Fruit fly (Drosophila melanogaster) whole organism, pupa: ENCODE measurements around the gene asf1.
A peak's percentile ranks its signal among the peaks of the same experiment; 100 is the strongest.

ENCODE experiments used
- CG10348 ChIP-seq: fragments of 200-800 bp; sonication (Bioruptor generic); IDR thresholded peaks from 2 replicates; pipeline ENCODE4 v1.3.6; 2022; ENCODE audit warnings: missing biosample characterization, missing genetic modification characterization
- CG12605 ChIP-seq: fragments of 200-800 bp; sonication (Bioruptor generic); IDR thresholded peaks from 2 replicates; pipeline ENCODE4 v1.3.6; 2022; ENCODE audit warnings: missing biosample characterization, missing genetic modification characterization
- CG13204 ChIP-seq: fragments of 200-800 bp; sonication (Bioruptor generic); optimal IDR thresholded peaks from 2 replicates; lab custom pipeline; 2018; ENCODE audit warnings: missing biosample characterization, mild to moderate bottlenecking, missing genetic modification characterization, moderate library complexity
- CG14655 ChIP-seq: fragments of 200-800 bp; sonication (Bioruptor generic); optimal IDR thresholded peaks from 3 replicates; lab custom pipeline; 2017; ENCODE audit warnings: mild to moderate bottlenecking, missing biosample characterization, missing genetic modification reagents, missing genetic modification characterization
- CG15710 ChIP-seq: fragments of 200-800 bp; sonication (Bioruptor generic); optimal IDR thresholded peaks from 2 replicates; lab custom pipeline; 2018; ENCODE audit warnings: missing biosample characterization, mild to moderate bottlenecking, missing genetic modification characterization, moderate library complexity
- CG17806 ChIP-seq: fragments of 200-800 bp; sonication (Bioruptor generic); optimal IDR thresholded peaks from 2 replicates; lab custom pipeline; 2018; ENCODE audit warnings: missing biosample characterization, mild to moderate bottlenecking, missing genetic modification characterization, moderate library complexity
- CG32121 ChIP-seq: fragments of 200-800 bp; sonication (Bioruptor generic); IDR thresholded peaks from 2 replicates; pipeline ENCODE4 v1.3.6; 2022; ENCODE audit warnings: missing biosample characterization, missing genetic modification characterization
- CG34367 ChIP-seq: fragments of 200-800 bp; sonication (Bioruptor generic); optimal IDR thresholded peaks from 2 replicates; lab custom pipeline; 2018; ENCODE audit warnings: missing biosample characterization, mild to moderate bottlenecking, missing genetic modification characterization
- CG4496 ChIP-seq: fragments of 200-800 bp; sonication (Bioruptor generic); IDR thresholded peaks from 3 replicates; pipeline ENCODE4 v1.3.6; 2022; ENCODE audit warnings: missing biosample characterization, missing genetic modification characterization
- CG8159 ChIP-seq: fragments of 200-800 bp; sonication (Bioruptor generic); optimal IDR thresholded peaks from 3 replicates; lab custom pipeline; 2018; ENCODE audit warnings: missing biosample characterization, mild to moderate bottlenecking, missing genetic modification characterization, moderate library complexity
- CG8301 ChIP-seq: fragments of 200-800 bp; sonication (Bioruptor generic); optimal IDR thresholded peaks from 2 replicates; lab custom pipeline; 2018; ENCODE audit warnings: missing biosample characterization, mild to moderate bottlenecking, missing genetic modification characterization
- CG9948 ChIP-seq: fragments of 200-800 bp; sonication (Bioruptor generic); optimal IDR thresholded peaks from 2 replicates; lab custom pipeline; 2018; ENCODE audit warnings: missing biosample characterization, mild to moderate bottlenecking, missing genetic modification characterization, moderate library complexity
- D1 ChIP-seq: fragments of 200-800 bp; sonication (Bioruptor generic); optimal IDR thresholded peaks from 2 replicates; lab custom pipeline; 2018; ENCODE audit warnings: missing biosample characterization, mild to moderate bottlenecking, missing genetic modification characterization, moderate library complexity
- EcR ChIP-seq: fragments of 200-800 bp; sonication (Bioruptor generic); optimal IDR thresholded peaks from 3 replicates; lab custom pipeline; 2019; ENCODE audit warnings: missing biosample characterization, missing genetic modification characterization, mild to moderate bottlenecking, moderate library complexity, missing genetic modification reagents
- Ets98B ChIP-seq: fragments of 200-800 bp; sonication (Bioruptor generic); IDR thresholded peaks from 2 replicates; pipeline ENCODE4 v1.3.6; 2022; ENCODE audit warnings: missing biosample characterization, missing genetic modification characterization
- Pif1B ChIP-seq: fragments of 200-800 bp; sonication (Bioruptor generic); optimal IDR thresholded peaks from 3 replicates; lab custom pipeline; 2016; ENCODE audit warnings: missing biosample characterization, missing genetic modification characterization
- Snoo ChIP-seq: fragments of 200-800 bp; sonication (Bioruptor generic); optimal IDR thresholded peaks from 3 replicates; lab custom pipeline; 2017; ENCODE audit warnings: missing biosample characterization, mild to moderate bottlenecking, missing genetic modification characterization, inconsistent platforms
- fd96Ca ChIP-seq: fragments of 200-800 bp; sonication (Bioruptor generic); IDR thresholded peaks from 3 replicates; pipeline ENCODE4 v1.3.6; 2022; ENCODE audit warnings: missing biosample characterization, missing genetic modification characterization
- gl ChIP-seq: fragments of 200-800 bp; sonication (Bioruptor generic); optimal IDR thresholded peaks from 2 replicates; lab custom pipeline; 2018; ENCODE audit warnings: missing biosample characterization, mild to moderate bottlenecking, missing genetic modification characterization
- rn ChIP-seq: fragments of 200-800 bp; sonication (Bioruptor generic); IDR thresholded peaks from 2 replicates; pipeline ENCODE4 v1.3.6; 2022; ENCODE audit warnings: missing biosample characterization, missing genetic modification characterization

Gene asf1

DNA sequence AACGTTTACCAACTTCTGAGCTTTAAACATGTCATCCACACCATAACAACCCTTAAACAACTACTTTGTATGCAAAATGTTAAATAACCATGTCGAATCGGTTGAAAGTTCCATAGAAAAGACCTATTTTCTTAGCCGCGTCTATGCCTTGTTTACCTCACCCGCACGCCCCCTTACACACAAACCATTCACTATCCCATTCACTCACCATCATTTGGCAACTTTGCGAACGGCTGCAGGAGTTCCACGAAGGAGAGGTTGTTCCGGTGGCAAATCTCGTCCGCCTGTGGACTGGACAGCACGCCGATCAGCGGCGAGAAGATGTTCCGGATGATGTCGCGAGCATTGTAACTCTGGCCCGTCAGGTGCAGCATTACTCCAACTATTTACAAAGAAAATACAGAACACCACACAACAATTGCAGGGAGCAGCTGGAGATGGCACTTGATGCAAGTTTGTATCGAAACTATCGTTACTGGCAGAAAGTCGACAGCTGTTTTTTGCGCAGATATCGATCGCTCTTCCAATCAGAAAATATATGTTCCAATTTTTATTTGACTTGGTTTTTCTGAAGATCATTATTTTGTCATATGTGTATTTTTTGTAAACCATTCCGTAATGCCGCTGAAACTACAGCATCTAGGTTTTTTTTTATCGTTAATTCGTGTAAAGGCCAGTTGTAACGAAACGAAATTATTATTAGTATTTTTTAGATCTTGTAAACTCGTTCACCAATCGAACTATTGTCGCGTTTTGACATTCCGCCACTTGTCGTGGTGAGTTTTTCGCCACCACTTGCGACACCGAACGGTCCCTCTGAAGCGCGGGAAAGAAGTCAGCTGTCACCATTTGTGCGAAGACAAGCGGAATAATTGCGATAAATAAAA, at the start of gene asf1:
asf1 (plus strand) TSS at position 823 of the 887 bp plus-strand sequence.
- TF ChIP-seq Ets98B = no peak; the same call in 1 of the 2 replicates
- TF ChIP-seq CG32121 (GFP tag; lab: Robert Waterston, UW) = peak; percentile 31; the same call in 1 of the 2 replicates
- 0 out of 3 replicates have a peak, but pooled peaks have one; percentile 12 for TF ChIP-seq CG4496
- TF ChIP-seq CG17806 = no peak
- TF ChIP-seq Snoo = no peak
- no peak for TF ChIP-seq CG10348 (GFP tag; lab: Robert Waterston, UW)
- no peak for TF ChIP-seq EcR
- no peak for TF ChIP-seq gl (tag; lab: Kevin White, UChicago)
- no peak for TF ChIP-seq Pif1B (GFP tag; lab: Kevin White, UChicago)
- TF ChIP-seq CG9948 (tag; lab: Kevin White, UChicago) = no peak
- TF ChIP-seq CG8159 (tag; lab: Kevin White, UChicago) = no peak

- TF ChIP-seq CG10348 (GFP tag; lab: Robert Waterston, UW) = no peak
- no peak for TF ChIP-seq CG9948 (tag; lab: Kevin White, UChicago)
- no peak for TF ChIP-seq CG13204 (GFP tag; lab: Kevin White, UChicago)
- TF ChIP-seq CG34367 (tag; lab: Kevin White, UChicago) = no peak
- TF ChIP-seq CG8301 (tag; lab: Kevin White, UChicago) = no peak
- TF ChIP-seq gl (tag; lab: Kevin White, UChicago) = no peak
- no peak for TF ChIP-seq Pif1B (GFP tag; lab: Kevin White, UChicago)
- no peak for TF ChIP-seq CG12605 (GFP tag; lab: Robert Waterston, UW)
- TF ChIP-seq fd96Ca (GFP tag; lab: Robert Waterston, UW) = no peak
- TF ChIP-seq CG32121 (GFP tag; lab: Robert Waterston, UW) = no peak
- no peak for TF ChIP-seq Ets98B
- TF ChIP-seq CG4496 = no peak
- TF ChIP-seq rn (GFP tag; lab: Robert Waterston, UW) = no peak
- TF ChIP-seq D1 (tag; lab: Kevin White, UChicago) = no peak
- TF ChIP-seq CG15710 (tag; lab: Kevin White, UChicago) = no peak
Observed at dm6 chr3L:19568999-19569398, 49.7 kb upstream of the asf1 start.

dm6 chr3L:19569407-19569806, 49.3 kb upstream of the asf1 start:
- TF ChIP-seq gl (tag; lab: Kevin White, UChicago) = no peak
- no peak for TF ChIP-seq Snoo
- no peak for TF ChIP-seq Pif1B (GFP tag; lab: Kevin White, UChicago)
- no peak for TF ChIP-seq CG10348 (GFP tag; lab: Robert Waterston, UW)
- TF ChIP-seq fd96Ca (GFP tag; lab: Robert Waterston, UW) = no peak
- TF ChIP-seq CG4496 = no peak
- no peak for TF ChIP-seq CG13204 (GFP tag; lab: Kevin White, UChicago)
- no peak for TF ChIP-seq CG9948 (tag; lab: Kevin White, UChicago)
- no peak for TF ChIP-seq rn (GFP tag; lab: Robert Waterston, UW)
- no peak for TF ChIP-seq CG14655 (GFP tag; lab: Kevin White, UChicago)
- TF ChIP-seq, all 21 proteins: peak for 0

dm6 chr3L:19574452-19574851, 44.2 kb upstream of the asf1 start:
- TF ChIP-seq fd96Ca (GFP tag; lab: Robert Waterston, UW) (no peak), CG10348 (GFP tag; lab: Robert Waterston, UW) (no peak), gl (tag; lab: Kevin White, UChicago) (no peak), CG13204 (GFP tag; lab: Kevin White, UChicago) (no peak), CG17806 (no peak), CG12605 (GFP tag; lab: Robert Waterston, UW) (no peak), CG14655 (GFP tag; lab: Kevin White, UChicago) (no peak)

DNA sequence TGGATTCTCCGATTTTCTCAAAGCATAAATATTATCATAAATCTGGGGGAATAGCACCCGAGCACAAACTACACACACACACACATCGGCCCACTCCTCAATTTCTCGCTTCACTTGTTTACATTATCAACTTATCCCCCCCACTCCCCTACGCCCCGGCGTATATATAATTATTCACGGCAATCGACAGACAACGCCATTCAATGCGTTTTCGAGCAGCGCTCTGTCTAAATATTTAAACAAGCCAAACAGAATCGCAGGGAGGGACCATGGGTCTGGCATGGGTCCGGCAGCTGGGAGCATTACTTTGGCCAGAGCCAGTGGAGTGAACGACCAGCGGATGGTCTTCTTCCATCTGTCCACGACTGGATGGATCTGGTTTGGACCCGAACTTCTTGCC, 43.0 kb upstream of the asf1 start:
- TF ChIP-seq Ets98B = no peak
- TF ChIP-seq EcR = peak; percentile 20

DNA sequence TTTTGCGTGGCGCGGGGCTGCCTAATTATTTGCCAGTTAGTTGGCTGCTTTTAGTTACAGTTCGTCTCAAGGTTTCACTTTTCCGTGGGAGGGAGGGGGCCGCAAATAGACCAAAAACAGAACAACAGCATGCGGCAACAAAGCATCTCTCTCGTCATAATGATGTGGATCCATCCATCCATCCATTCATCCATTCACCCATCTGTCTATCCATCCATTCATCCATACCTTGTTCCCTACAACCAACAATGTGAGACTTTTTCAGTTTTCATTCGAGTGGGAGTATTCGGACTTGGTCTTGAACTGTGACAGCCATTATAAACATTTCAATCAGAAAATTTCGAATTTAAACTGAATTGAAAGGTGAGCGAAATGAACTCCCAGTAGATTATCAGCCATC, 39.3 kb upstream of the asf1 start:
- TF ChIP-seq rn (GFP tag; lab: Robert Waterston, UW) = no peak
- TF ChIP-seq gl (tag; lab: Kevin White, UChicago) = no peak
- TF ChIP-seq Snoo = no peak
- TF ChIP-seq CG8301 (tag; lab: Kevin White, UChicago) = no peak
- no peak for TF ChIP-seq CG9948 (tag; lab: Kevin White, UChicago)
- no peak for TF ChIP-seq CG14655 (GFP tag; lab: Kevin White, UChicago)
- no peak for TF ChIP-seq fd96Ca (GFP tag; lab: Robert Waterston, UW)
- TF ChIP-seq CG15710 (tag; lab: Kevin White, UChicago) = no peak
- no peak for TF ChIP-seq CG17806
- no peak for TF ChIP-seq CG13204 (GFP tag; lab: Kevin White, UChicago)
- TF ChIP-seq CG4496 = no peak
- TF ChIP-seq CG34367 (tag; lab: Kevin White, UChicago) = no peak
